Worm (Caenorhabditis elegans) whole organism, L3 larva: ENCODE data around the gene arrd-4.
A peak's percentile ranks its signal among the peaks of the same experiment; 100 is the strongest.

Source experiments
- ama-1 ChIP-seq: fragments of 150-350 bp; optimal IDR thresholded peaks from 2 replicates; lab custom pipeline; 2018
- elt-1 ChIP-seq: fragments of 150-350 bp; optimal IDR thresholded peaks from 2 replicates; lab custom pipeline; 2014; ENCODE audit warnings: missing biosample characterization, missing genetic modification characterization
- fos-1 ChIP-seq: fragments of 150-350 bp; optimal IDR thresholded peaks from 2 replicates; lab custom pipeline; 2014; ENCODE audit warnings: missing biosample characterization, missing genetic modification characterization
- jun-1 ChIP-seq: fragments of 150-350 bp; optimal IDR thresholded peaks from 2 replicates; lab custom pipeline; 2014; ENCODE audit warnings: missing biosample characterization, missing genetic modification reagents, missing genetic modification characterization
- nfya-1 ChIP-seq: sonication (generic microtip); optimal IDR thresholded peaks from 2 replicates; lab custom pipeline; 2017; ENCODE audit warnings: missing genetic modification characterization, mild to moderate bottlenecking, missing compliant biosample characterization, antibody characterized with exemption, moderate library complexity; ENCODE audit not compliant: insufficient read depth
- nhr-11 ChIP-seq: fragments of 150-350 bp; optimal IDR thresholded peaks from 2 replicates; lab custom pipeline; 2014; ENCODE audit warnings: missing biosample characterization, missing genetic modification characterization
- nhr-12 ChIP-seq: fragments of 150-350 bp; optimal IDR thresholded peaks from 2 replicates; lab custom pipeline; 2014; ENCODE audit warnings: missing biosample characterization, missing genetic modification characterization
- nhr-237 ChIP-seq: fragments of 150-350 bp; optimal IDR thresholded peaks from 2 replicates; lab custom pipeline; 2014; ENCODE audit warnings: missing biosample characterization, missing genetic modification characterization
- nhr-25 ChIP-seq: sonication (generic microtip); optimal IDR thresholded peaks from 2 replicates; lab custom pipeline; 2017; ENCODE audit warnings: missing biosample characterization, missing genetic modification characterization
- nhr-76 ChIP-seq: fragments of 150-350 bp; sonication (generic microtip); optimal IDR thresholded peaks from 5 replicates; lab custom pipeline; 2014; ENCODE audit warnings: missing biosample characterization, missing genetic modification characterization

DNA sequence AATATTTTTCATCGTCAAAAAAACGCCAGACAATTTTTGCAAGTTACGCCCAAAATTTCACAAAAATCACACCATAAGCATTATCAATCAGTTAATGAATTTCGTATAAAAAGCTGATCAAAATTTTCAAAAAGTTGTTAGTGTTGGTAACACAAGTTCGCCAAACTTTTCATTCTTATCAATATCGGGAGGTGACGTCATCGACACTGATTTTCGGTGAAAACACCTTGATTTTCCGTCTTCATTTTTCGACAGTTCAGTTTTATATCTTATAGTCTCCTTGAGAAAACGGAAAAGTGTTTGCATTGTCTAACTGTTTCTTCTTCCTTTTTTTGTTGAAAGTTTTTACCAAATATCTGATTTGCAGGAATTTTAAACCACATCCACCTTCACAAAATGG, 42.7 kb upstream of the arrd-4 start, which contains the start of gene C08H9.15:
- no peak for TF ChIP-seq nhr-237 (tag; lab: Kevin White, UChicago)
- TF ChIP-seq nhr-12 (tag; lab: Kevin White, UChicago), result no peak
- peak; percentile 30 for TF ChIP-seq nhr-25
- TF ChIP-seq nfya-1 (tag; lab: Kevin White, UChicago), result no peak
- no peak for TF ChIP-seq fos-1 (tag; lab: Kevin White, UChicago)
- no peak for TF ChIP-seq elt-1
- TF ChIP-seq ama-1, result no peak
- TF ChIP-seq nhr-11 (tag; lab: Kevin White, UChicago), result no peak
- no peak for TF ChIP-seq nhr-76
- no peak for TF ChIP-seq jun-1 (tag; lab: Kevin White, UChicago)
